Fruit fly (Drosophila melanogaster) Kc167 (cell line): ENCODE data around the gene CG2116.

Experiments
- Sin3A ChIP-seq: fragments of >200 bp; optimal IDR thresholded peaks from 2 replicates; lab custom pipeline; 2018; ENCODE audit warnings: missing external identifiers
- insv ChIP-seq: fragments of >200 bp; optimal IDR thresholded peaks from 3 replicates; lab custom pipeline; 2018; ENCODE audit warnings: missing external identifiers
- psq ChIP-seq: fragments of >200 bp; optimal IDR thresholded peaks from 2 replicates; lab custom pipeline; 2017; ENCODE audit warnings: missing external identifiers

DNA sequence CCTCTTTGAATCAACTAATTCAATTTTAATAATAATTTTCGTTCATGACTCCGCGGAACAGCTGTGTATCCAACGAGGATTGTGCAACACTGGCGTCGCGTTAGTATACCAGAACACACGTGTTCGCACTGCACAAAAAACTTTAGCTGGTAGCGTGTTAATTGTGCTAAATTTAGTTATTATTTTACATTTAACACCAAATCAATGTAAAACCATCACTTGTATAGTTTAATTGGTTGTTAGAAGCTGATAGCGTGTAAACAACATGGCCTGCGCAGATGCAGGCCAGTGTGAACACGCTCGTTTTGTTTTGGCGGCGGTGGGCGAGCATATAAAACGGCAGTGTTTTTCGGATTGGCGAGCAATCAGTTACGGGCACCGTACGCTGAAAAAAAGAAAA is 27.7 kb downstream of the CG2116 start, which contains the start of the genes Traf6 and GIIIspla2:
- TF ChIP-seq psq (lab: Kevin White, UChicago) (no peak), Sin3A (lab: Kevin White, UChicago) (no peak), insv (lab: Kevin White, UChicago) (no peak)
